Fruit fly (Drosophila melanogaster): ENCODE results near the gene sgl.

Gene sgl

dm6 chr3L:7013568-7014305 is 49.2 kb upstream of the sgl start (continued):
- TF ChIP-seq knrl (GFP tag; IDR thresholded peaks at IDR 0.05; ENCODE audit: partially characterized antibody) (no peak), zfh2 (GFP tag; optimal IDR thresholded peaks at IDR 0.05) (no peak), CG17912 (GFP tag; optimal IDR thresholded peaks at IDR 0.05) (no peak), kni (GFP tag; optimal IDR thresholded peaks at IDR 0.05) (no peak), Tbp (GFP tag; optimal IDR thresholded peaks at IDR 0.05) (no peak), vfl (GFP tag; optimal IDR thresholded peaks at IDR 0.05) (no peak), cas (GFP tag; IDR thresholded peaks at IDR 0.05) (peak; percentile 32; the same call in 1 of the 2 replicates), CG34224 (GFP tag; IDR thresholded peaks at IDR 0.05; ENCODE audit: partially characterized antibody) (no peak), HHEX (GFP tag; optimal IDR thresholded peaks at IDR 0.05) (no peak), CG7963 (GFP tag; IDR thresholded peaks at IDR 0.05; ENCODE audit: partially characterized antibody) (no peak), Pdp1 (GFP tag; optimal IDR thresholded peaks at IDR 0.05) (no peak), CG6689 (GFP tag; IDR thresholded peaks at IDR 0.05) (no peak), unpg (GFP tag; optimal IDR thresholded peaks at IDR 0.05) (no peak), CG13775 (GFP tag; optimal IDR thresholded peaks at IDR 0.05) (no peak), PHDP (tag; optimal IDR thresholded peaks at IDR 0.05) (peak; percentile 65), CG6254 (GFP tag; optimal IDR thresholded peaks at IDR 0.05) (no peak), HmgD (GFP tag; optimal IDR thresholded peaks at IDR 0.05) (no peak), hkb (optimal IDR thresholded peaks at IDR 0.05) (no peak), hkb (GFP tag; IDR thresholded peaks at IDR 0.05) (peak; percentile 55; the same call in 1 of the 2 replicates), gro (GFP tag; optimal IDR thresholded peaks at IDR 0.05) (peak; percentile 23), D (optimal IDR thresholded peaks at IDR 0.05) (no peak), D (GFP tag; optimal IDR thresholded peaks at IDR 0.05) (no peak), D19A (tag; optimal IDR thresholded peaks at IDR 0.05) (no peak), CG11247 (GFP tag; IDR thresholded peaks at IDR 0.05) (peak; percentile 28; the same call in 1 of the 2 replicates), CG11093 (GFP tag; IDR thresholded peaks at IDR 0.05) (no peak; the same call in 2 of the 3 replicates), az2 (GFP tag; optimal IDR thresholded peaks at IDR 0.05) (no peak), amos (GFP tag; IDR thresholded peaks at IDR 0.05; ENCODE audit: partially characterized antibody) (peak; percentile 56; the same call in 1 of the 2 replicates), CG9609 (GFP tag; optimal IDR thresholded peaks at IDR 0.05) (no peak), crol (GFP tag; IDR thresholded peaks at IDR 0.05) (no peak), CG15011 (GFP tag; optimal IDR thresholded peaks at IDR 0.05) (no peak), CG15479 (GFP tag; optimal IDR thresholded peaks at IDR 0.05) (no peak), trh (GFP tag; optimal IDR thresholded peaks at IDR 0.05) (no peak), repo (GFP tag; optimal IDR thresholded peaks at IDR 0.05) (no peak), B-H1 (GFP tag; IDR thresholded peaks at IDR 0.05) (peak; percentile 44; the same call in 1 of the 3 replicates), nerfin-2 (GFP tag; IDR thresholded peaks at IDR 0.05; ENCODE audit: partially characterized antibody) (no peak), otp (GFP tag; IDR thresholded peaks at IDR 0.05) (0 out of 3 replicates have a peak, but pooled peaks have one; percentile 23), Adf1 (GFP tag; IDR thresholded peaks at IDR 0.05) (no peak), CG9727 (GFP tag; optimal IDR thresholded peaks at IDR 0.05) (peak; percentile 33), Abd-B (GFP tag; optimal IDR thresholded peaks at IDR 0.05) (no peak), croc (GFP tag; conservative IDR thresholded peaks at IDR 0.05) (no peak), Xbp1 (GFP tag; optimal IDR thresholded peaks at IDR 0.05) (peak; percentile 50), inv (GFP tag; IDR thresholded peaks at IDR 0.05; ENCODE audit: partially characterized antibody) (peak; percentile 18; the same call in 1 of the 2 replicates), Hey (tag; optimal IDR thresholded peaks at IDR 0.05) (no peak), sr (GFP tag; IDR thresholded peaks at IDR 0.05) (no peak), CG2875 (GFP tag; optimal IDR thresholded peaks at IDR 0.05) (no peak), dm (GFP tag; optimal IDR thresholded peaks at IDR 0.05) (no peak), yki (optimal IDR thresholded peaks at IDR 0.05) (no peak), CG34422 (GFP tag; IDR thresholded peaks at IDR 0.05) (0 out of 3 replicates have a peak, but pooled peaks have one; percentile 26), CG8944 (GFP tag; optimal IDR thresholded peaks at IDR 0.05) (no peak), CG8478 (optimal IDR thresholded peaks at IDR 0.05) (no peak)

All from whole organism, embryonic.